Worm (Caenorhabditis elegans) whole organism, L2 larva: ENCODE data around the gene hpo-30.

Experiments
- C34F6.9 ChIP-seq: fragments of 150-350 bp; optimal IDR thresholded peaks from 2 replicates; lab custom pipeline; 2014; ENCODE audit warnings: missing biosample characterization, missing genetic modification characterization
- F13H6.1 ChIP-seq: sonication (generic microtip); optimal IDR thresholded peaks from 2 replicates; lab custom pipeline; 2016; ENCODE audit warnings: missing genetic modification characterization, missing compliant biosample characterization
- R02D3.7 ChIP-seq: fragments of 150-350 bp; optimal IDR thresholded peaks from 2 replicates; lab custom pipeline; 2014; ENCODE audit warnings: missing biosample characterization, missing genetic modification characterization
- Y55F3AM.14 ChIP-seq: fragments of 200-800 bp; sonication (Bioruptor generic); optimal IDR thresholded peaks from 2 replicates; lab custom pipeline; 2018; ENCODE audit warnings: mild to moderate bottlenecking, missing genetic modification characterization, missing compliant biosample characterization
- ZK546.5 ChIP-seq: sonication (generic microtip); optimal IDR thresholded peaks from 2 replicates; lab custom pipeline; 2017; ENCODE audit warnings: missing biosample characterization, missing genetic modification characterization
- alr-1 ChIP-seq: fragments of 150-350 bp; optimal IDR thresholded peaks from 2 replicates; lab custom pipeline; 2014; ENCODE audit warnings: missing biosample characterization, missing genetic modification characterization
- aly-2 ChIP-seq: fragments of 150-350 bp; optimal IDR thresholded peaks from 2 replicates; lab custom pipeline; 2014; ENCODE audit warnings: missing biosample characterization, missing genetic modification characterization
- ama-1 ChIP-seq: fragments of 150-350 bp; optimal IDR thresholded peaks from 2 replicates; lab custom pipeline; 2018; ENCODE audit warnings: inconsistent platforms
- blmp-1 ChIP-seq: sonication (generic microtip); optimal IDR thresholded peaks from 2 replicates; lab custom pipeline; 2017; ENCODE audit warnings: missing genetic modification characterization, mild to moderate bottlenecking, missing compliant biosample characterization, antibody characterized with exemption, moderate library complexity; ENCODE audit not compliant: insufficient read depth
- ceh-16 ChIP-seq: fragments of 150-350 bp; optimal IDR thresholded peaks from 2 replicates; lab custom pipeline; 2014; ENCODE audit warnings: missing biosample characterization, missing genetic modification characterization
- ceh-82 ChIP-seq: fragments of 150-350 bp; optimal IDR thresholded peaks from 2 replicates; lab custom pipeline; 2014; ENCODE audit warnings: missing biosample characterization, missing genetic modification characterization
- crh-2 ChIP-seq: sonication (generic microtip); optimal IDR thresholded peaks from 2 replicates; lab custom pipeline; 2017; ENCODE audit warnings: missing biosample characterization, missing genetic modification characterization
- dmd-4 ChIP-seq: sonication (generic microtip); optimal IDR thresholded peaks from 2 replicates; lab custom pipeline; 2017; ENCODE audit warnings: missing biosample characterization, missing genetic modification characterization
- egl-27 ChIP-seq: sonication (generic microtip); optimal IDR thresholded peaks from 3 replicates; lab custom pipeline; 2017; ENCODE audit warnings: missing biosample characterization, missing genetic modification reagents, missing genetic modification characterization
- elt-1 ChIP-seq: fragments of 150-350 bp; optimal IDR thresholded peaks from 2 replicates; lab custom pipeline; 2014; ENCODE audit warnings: missing biosample characterization, missing genetic modification characterization
- elt-3 ChIP-seq: sonication (generic microtip); optimal IDR thresholded peaks from 2 replicates; lab custom pipeline; 2017; ENCODE audit warnings: missing biosample characterization, missing genetic modification characterization
- fos-1 ChIP-seq: fragments of 150-350 bp; optimal IDR thresholded peaks from 2 replicates; lab custom pipeline; 2014; ENCODE audit warnings: missing biosample characterization, missing genetic modification characterization
- gmeb-1 ChIP-seq: fragments of 150-350 bp; optimal IDR thresholded peaks from 2 replicates; lab custom pipeline; 2014; ENCODE audit warnings: missing biosample characterization, missing genetic modification characterization
- lin-11 ChIP-seq: fragments of 150-350 bp; sonication (generic microtip); optimal IDR thresholded peaks from 2 replicates; lab custom pipeline; 2014; ENCODE audit warnings: missing biosample characterization, missing genetic modification characterization, inconsistent platforms, mixed read lengths
- lin-13 ChIP-seq: fragments of 150-350 bp; optimal IDR thresholded peaks from 2 replicates; lab custom pipeline; 2014; ENCODE audit warnings: missing biosample characterization, missing genetic modification reagents, missing genetic modification characterization
- lin-39 ChIP-seq: fragments of 150-350 bp; optimal IDR thresholded peaks from 2 replicates; lab custom pipeline; 2014; ENCODE audit warnings: missing biosample characterization, missing genetic modification reagents, missing genetic modification characterization
- lsy-2 ChIP-seq, 2 experiments: fragments of 150-350 bp in 1 of 2; sonication (generic microtip) in 1 of 2; optimal IDR thresholded peaks; 2 replicates each; lab custom pipeline; 2014 to 2017; ENCODE audit warnings: missing biosample characterization in 2 of 2, missing genetic modification characterization in 2 of 2
- mab-5 ChIP-seq: fragments of 150-350 bp; optimal IDR thresholded peaks from 2 replicates; lab custom pipeline; 2014; ENCODE audit warnings: missing biosample characterization, missing genetic modification characterization
- mbf-1 ChIP-seq: sonication (generic microtip); optimal IDR thresholded peaks from 2 replicates; lab custom pipeline; 2017; ENCODE audit warnings: missing biosample characterization, missing genetic modification characterization
- mdl-1 ChIP-seq, 2 experiments: fragments of 150-350 bp in 1 of 2; sonication (generic microtip) in 1 of 2; optimal IDR thresholded peaks; 2 replicates each; lab custom pipeline; 2017; ENCODE audit warnings: missing biosample characterization in 2 of 2, missing genetic modification characterization in 2 of 2
- nhr-10 ChIP-seq: sonication (generic microtip); optimal IDR thresholded peaks from 2 replicates; lab custom pipeline; 2017; ENCODE audit warnings: missing biosample characterization, missing genetic modification characterization
- nhr-11 ChIP-seq: fragments of 150-350 bp; optimal IDR thresholded peaks from 2 replicates; lab custom pipeline; 2014; ENCODE audit warnings: missing biosample characterization, missing genetic modification characterization
- nhr-12 ChIP-seq: fragments of 150-350 bp; optimal IDR thresholded peaks from 2 replicates; lab custom pipeline; 2014; ENCODE audit warnings: missing biosample characterization, missing genetic modification characterization
- nhr-129 ChIP-seq: fragments of 150-350 bp; optimal IDR thresholded peaks from 2 replicates; lab custom pipeline; 2014; ENCODE audit warnings: missing biosample characterization, missing genetic modification characterization
- nhr-21 ChIP-seq: fragments of 150-350 bp; optimal IDR thresholded peaks from 2 replicates; lab custom pipeline; 2014; ENCODE audit warnings: missing biosample characterization, missing genetic modification characterization
- nhr-23 ChIP-seq: fragments of 150-350 bp; optimal IDR thresholded peaks from 2 replicates; lab custom pipeline; 2014; ENCODE audit warnings: missing biosample characterization, missing genetic modification reagents, missing genetic modification characterization
- nhr-237 ChIP-seq: fragments of 150-350 bp; optimal IDR thresholded peaks from 2 replicates; lab custom pipeline; 2014; ENCODE audit warnings: missing biosample characterization, missing genetic modification characterization
- nhr-25 ChIP-seq: fragments of 150-350 bp; sonication (generic microtip); optimal IDR thresholded peaks from 3 replicates; lab custom pipeline; 2014; ENCODE audit warnings: missing biosample characterization, missing genetic modification characterization
- nhr-6 ChIP-seq: fragments of 150-350 bp; optimal IDR thresholded peaks from 2 replicates; lab custom pipeline; 2014; ENCODE audit warnings: missing biosample characterization, missing genetic modification characterization
- nhr-77 ChIP-seq: fragments of 150-350 bp; optimal IDR thresholded peaks from 2 replicates; lab custom pipeline; 2014; ENCODE audit warnings: missing biosample characterization, missing genetic modification characterization
- peb-1 ChIP-seq: fragments of 150-350 bp; optimal IDR thresholded peaks from 2 replicates; lab custom pipeline; 2014; ENCODE audit warnings: missing biosample characterization, missing genetic modification characterization
- sem-4 ChIP-seq: fragments of 150-350 bp; optimal IDR thresholded peaks from 2 replicates; lab custom pipeline; 2014; ENCODE audit warnings: missing biosample characterization, missing genetic modification reagents, missing genetic modification characterization
- skn-1 ChIP-seq: sonication (generic microtip); optimal IDR thresholded peaks from 2 replicates; lab custom pipeline; 2017; ENCODE audit warnings: missing biosample characterization, missing genetic modification characterization
- sma-3 ChIP-seq: sonication (generic microtip); optimal IDR thresholded peaks from 2 replicates; lab custom pipeline; 2016; ENCODE audit warnings: missing genetic modification reagents, missing genetic modification characterization, missing compliant biosample characterization
- sma-9 ChIP-seq, 2 experiments: fragments of 150-350 bp in 1 of 2; sonication (generic microtip) in 1 of 2; optimal IDR thresholded peaks; 2 replicates each; lab custom pipeline; 2014 to 2016; ENCODE audit warnings: missing genetic modification characterization in 2 of 2, mild to moderate bottlenecking in 1 of 2, missing biosample characterization in 1 of 2, missing compliant biosample characterization in 1 of 2, missing genetic modification reagents in 1 of 2, moderate library complexity in 1 of 2
- snpc-4 ChIP-seq: fragments of 150-350 bp; optimal IDR thresholded peaks from 2 replicates; lab custom pipeline; 2014; ENCODE audit warnings: missing biosample characterization, missing genetic modification characterization
- unc-39 ChIP-seq: fragments of 150-350 bp; optimal IDR thresholded peaks from 2 replicates; lab custom pipeline; 2014; ENCODE audit warnings: missing biosample characterization, missing genetic modification characterization
- unc-55 ChIP-seq: fragments of 150-350 bp; sonication (generic microtip); optimal IDR thresholded peaks from 3 replicates; lab custom pipeline; 2014; ENCODE audit warnings: missing biosample characterization, missing genetic modification reagents, missing genetic modification characterization
- unc-62 ChIP-seq: fragments of 150-350 bp; optimal IDR thresholded peaks from 2 replicates; lab custom pipeline; 2014; ENCODE audit warnings: missing biosample characterization, missing genetic modification reagents, missing genetic modification characterization
- zag-1 ChIP-seq: fragments of 150-350 bp; optimal IDR thresholded peaks from 2 replicates; lab custom pipeline; 2014; ENCODE audit warnings: missing biosample characterization, missing genetic modification characterization
- ztf-1 ChIP-seq: fragments of 200-800 bp; sonication (Bioruptor generic); conservative IDR thresholded peaks from 2 replicates; pipeline ENCODE4 v1.3.6; 2022; ENCODE audit warnings: missing genetic modification characterization, missing compliant biosample characterization
- ztf-11 ChIP-seq: sonication (generic microtip); optimal IDR thresholded peaks from 2 replicates; lab custom pipeline; 2017; ENCODE audit warnings: missing biosample characterization, missing genetic modification characterization
- ztf-4 ChIP-seq: fragments of 150-350 bp; optimal IDR thresholded peaks from 2 replicates; lab custom pipeline; 2014; ENCODE audit warnings: missing biosample characterization, missing genetic modification characterization

hpo-30 gene

DNA sequence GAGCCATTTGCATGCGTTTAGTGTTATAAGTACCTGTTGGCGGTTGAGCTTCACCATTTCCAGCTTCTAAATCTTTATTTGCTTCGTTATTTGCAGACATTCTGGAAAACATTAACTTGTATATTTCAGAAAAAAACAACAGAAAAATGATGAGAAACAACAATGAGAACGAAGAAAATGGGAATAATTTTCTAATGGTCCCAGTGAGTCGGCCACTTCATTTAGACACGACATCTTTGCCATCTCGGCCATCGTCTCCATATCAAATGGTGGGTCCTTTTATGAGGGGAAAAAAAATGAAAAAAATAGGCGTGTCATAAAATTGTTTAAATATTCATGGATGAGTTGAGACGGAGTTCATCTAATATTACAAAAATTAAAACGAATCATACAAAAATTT lies 35.7 kb upstream of the hpo-30 start, which contains the start of gene snb-2:
TSS of gene snb-2 (minus strand) at position 101 of the 400 bp plus-strand sequence.
- no peak for TF ChIP-seq blmp-1 (tag; lab: Kevin White, UChicago)

ce11 chrV:12344845-12345244 lies 34.7 kb upstream of the hpo-30 start, which contains the start of gene F23H12.3:
TSS of gene F23H12.3 (plus strand) at chrV:12345145.
- TF ChIP-seq ZK546.5: no peak

DNA sequence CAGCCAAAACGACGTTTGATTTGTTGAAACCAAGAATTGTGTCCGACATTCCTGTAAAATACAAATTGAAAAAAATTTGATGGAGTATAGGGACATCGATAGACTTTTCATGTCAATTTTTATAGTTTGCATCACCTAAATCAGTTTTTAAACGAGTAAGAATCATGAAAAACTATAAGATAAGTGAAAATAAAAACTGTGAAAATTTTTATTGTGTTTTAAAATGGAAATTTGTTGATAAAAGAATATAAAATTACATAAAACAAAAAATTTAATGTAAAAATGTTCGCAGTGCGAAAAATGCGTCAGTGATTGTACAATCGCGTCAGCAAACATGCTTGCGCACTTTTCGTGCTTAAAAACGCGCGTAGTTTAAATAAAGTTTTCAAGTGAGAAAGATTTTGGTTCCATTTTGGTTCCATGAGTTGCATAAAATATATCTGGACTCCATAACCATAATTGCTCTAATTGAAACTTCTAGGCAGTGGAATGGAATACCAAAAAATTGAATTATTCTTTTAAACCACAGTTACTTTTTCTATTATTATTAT lies 33.3 kb upstream of the hpo-30 start, which contains the start of gene tomm-20:
TSS of gene tomm-20 (minus strand) at position 51 of the 551 bp plus-strand sequence.
- peak; percentile 26 for TF ChIP-seq blmp-1 (tag; lab: Kevin White, UChicago)
- TF ChIP-seq R02D3.7: peak; percentile 70
- TF ChIP-seq egl-27 (tag; lab: Kevin White, UChicago): peak; percentile 89
- TF ChIP-seq nhr-6 (tag; lab: Kevin White, UChicago): no peak
- TF ChIP-seq lsy-2 (tag; optimal IDR thresholded peaks at IDR 0.05; lab: Kevin White, UChicago): peak; percentile 91 to 97
- peak; percentile 65 for TF ChIP-seq nhr-237 (tag; lab: Kevin White, UChicago)
- peak in 1 of 2 experiments; percentile 62 for TF ChIP-seq mdl-1 (tag; optimal IDR thresholded peaks at IDR 0.05; lab: Kevin White, UChicago)
- TF ChIP-seq nhr-10 (tag; lab: Kevin White, UChicago): no peak
- TF ChIP-seq aly-2: no peak
- no peak for TF ChIP-seq unc-39
- peak; percentile 39 for TF ChIP-seq zag-1
- peak; percentile 44 for TF ChIP-seq mbf-1 (tag; lab: Kevin White, UChicago)
- TF ChIP-seq nhr-12 (tag; lab: Kevin White, UChicago): no peak
- TF ChIP-seq ZK546.5: peak; percentile 51
- peak; percentile 90 for TF ChIP-seq nhr-21 (tag; lab: Kevin White, UChicago)
- TF ChIP-seq unc-55: peak; percentile 98
- no peak for TF ChIP-seq nhr-23
- peak; percentile 73 for TF ChIP-seq ama-1 (lab: Kevin White, UChicago)
- TF ChIP-seq crh-2: peak; percentile 97
- TF ChIP-seq C34F6.9 (tag; lab: Kevin White, UChicago): peak; percentile 97
- peak; percentile 61 for TF ChIP-seq ztf-4 (tag; lab: Kevin White, UChicago)
- TF ChIP-seq nhr-11 (tag; lab: Kevin White, UChicago): no peak
- no peak for TF ChIP-seq ztf-11
- peak; percentile 53 for TF ChIP-seq nhr-77 (tag; lab: Kevin White, UChicago)
- TF ChIP-seq gmeb-1 (tag; lab: Kevin White, UChicago): peak; percentile 99
- peak; percentile 68 for TF ChIP-seq fos-1
- peak; percentile 95 for TF ChIP-seq nhr-25
- TF ChIP-seq F13H6.1 (tag; lab: Kevin White, UChicago): peak; percentile 90
- peak; percentile 55 for TF ChIP-seq ceh-16 (tag; lab: Kevin White, UChicago)
- TF ChIP-seq elt-1: no peak
- TF ChIP-seq dmd-4 (tag; lab: Kevin White, UChicago): peak; percentile 56
- no peak for TF ChIP-seq ztf-1 (GFP tag; lab: Robert Waterston, UW)
- TF ChIP-seq sma-9 (GFP tag; optimal IDR thresholded peaks at IDR 0.05; lab: Kevin White, UChicago): peak; percentile 98
- TF ChIP-seq sma-9 (tag; optimal IDR thresholded peaks at IDR 0.05; lab: Kevin White, UChicago): no peak
- TF ChIP-seq sem-4 (tag; lab: Kevin White, UChicago): peak; percentile 96
- no peak for TF ChIP-seq elt-3 (tag; lab: Kevin White, UChicago)
- peak; percentile 82 for TF ChIP-seq nhr-129 (tag; lab: Kevin White, UChicago)
- peak; percentile 92 for TF ChIP-seq lin-13 (GFP tag; lab: Kevin White, UChicago)
- TF ChIP-seq mab-5 (tag; lab: Kevin White, UChicago): peak; percentile 91
- peak; percentile 48 for TF ChIP-seq skn-1 (tag; lab: Kevin White, UChicago)
- TF ChIP-seq sma-3 (GFP tag; lab: Kevin White, UChicago): peak; percentile 94
- no peak for TF ChIP-seq alr-1
- TF ChIP-seq ceh-82 (tag; lab: Kevin White, UChicago): no peak
- peak; percentile 85 for TF ChIP-seq snpc-4 (tag; lab: Kevin White, UChicago)
- no peak for TF ChIP-seq peb-1 (tag; lab: Kevin White, UChicago)
- no peak for TF ChIP-seq lin-39 (tag; lab: Kevin White, UChicago)
- TF ChIP-seq Y55F3AM.14: peak; percentile 16
- peak; percentile 75 for TF ChIP-seq lin-11 (tag; lab: Kevin White, UChicago)
- TF ChIP-seq unc-62: peak; percentile 60
